Worm (Caenorhabditis elegans) whole organism, L2 larva: Measurements from ENCODE around the gene srh-74.

Experiments used
- ZK546.5 ChIP-seq: sonication (generic microtip); optimal IDR thresholded peaks from 2 replicates; lab custom pipeline; 2017; ENCODE audit warnings: missing biosample characterization, missing genetic modification characterization
- fos-1 ChIP-seq: fragments of 150-350 bp; optimal IDR thresholded peaks from 2 replicates; lab custom pipeline; 2014; ENCODE audit warnings: missing biosample characterization, missing genetic modification characterization
- lsy-2 ChIP-seq, 2 experiments: fragments of 150-350 bp in 1 of 2; sonication (generic microtip) in 1 of 2; optimal IDR thresholded peaks; 2 replicates each; lab custom pipeline; 2014 to 2017; ENCODE audit warnings: missing biosample characterization in 2 of 2, missing genetic modification characterization in 2 of 2
- nhr-129 ChIP-seq: fragments of 150-350 bp; optimal IDR thresholded peaks from 2 replicates; lab custom pipeline; 2014; ENCODE audit warnings: missing biosample characterization, missing genetic modification characterization
- nhr-237 ChIP-seq: fragments of 150-350 bp; optimal IDR thresholded peaks from 2 replicates; lab custom pipeline; 2014; ENCODE audit warnings: missing biosample characterization, missing genetic modification characterization
- nhr-77 ChIP-seq: fragments of 150-350 bp; optimal IDR thresholded peaks from 2 replicates; lab custom pipeline; 2014; ENCODE audit warnings: missing biosample characterization, missing genetic modification characterization

DNA sequence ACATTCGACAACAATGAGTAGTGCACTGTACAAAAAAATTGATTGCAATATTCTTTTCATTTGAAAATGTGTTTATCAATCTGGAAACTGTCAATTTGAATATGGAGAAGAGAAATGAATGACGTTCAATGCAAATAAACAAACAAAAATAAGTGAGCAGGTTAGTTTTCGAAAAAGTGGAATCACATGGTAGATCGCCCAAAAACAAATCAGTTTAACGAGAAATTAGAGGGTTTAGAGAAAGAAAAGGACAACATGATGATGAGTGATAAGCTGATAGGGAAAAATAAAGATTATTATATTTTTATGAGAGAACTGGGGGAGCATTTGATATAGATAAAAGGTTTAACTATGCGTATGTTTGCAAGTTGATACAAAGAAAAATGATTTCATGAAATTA is 20.7 kb upstream of the srh-74 start, which contains the start of gene T04C12.8:
- TF ChIP-seq nhr-77 (tag; lab: Kevin White, UChicago) (no peak), nhr-129 (no peak), fos-1 (tag; lab: Kevin White, UChicago) (peak; percentile 86), ZK546.5 (tag; lab: Kevin White, UChicago) (no peak), lsy-2 (tag; optimal IDR thresholded peaks at IDR 0.05; lab: Kevin White, UChicago) (peak in 1 of 2 experiments; percentile 46), nhr-237 (no peak)
